Worm (Caenorhabditis elegans): ENCODE data around the gene nlt-1.

- TF ChIP-seq him-1 (tag; optimal IDR thresholded peaks at IDR 0.05) (no peak), W03F9.2 (tag; optimal IDR thresholded peaks at IDR 0.05) (no peak)
Measured at ce11 chrII:10010914-10011313, 10.0 kb upstream of the nlt-1 start.

Data from whole organism, L4/young adult.